Fruit fly (Drosophila melanogaster) whole organism, pupa: ENCODE measurements around the gene CG3226.

Experiments used
- CG10348 ChIP-seq: fragments of 200-800 bp; sonication (Bioruptor generic); IDR thresholded peaks from 2 replicates; pipeline ENCODE4 v1.3.6; 2022; ENCODE audit warnings: missing biosample characterization, missing genetic modification characterization
- CG13204 ChIP-seq: fragments of 200-800 bp; sonication (Bioruptor generic); optimal IDR thresholded peaks from 2 replicates; lab custom pipeline; 2018; ENCODE audit warnings: missing biosample characterization, mild to moderate bottlenecking, missing genetic modification characterization, moderate library complexity
- CG14655 ChIP-seq: fragments of 200-800 bp; sonication (Bioruptor generic); optimal IDR thresholded peaks from 3 replicates; lab custom pipeline; 2017; ENCODE audit warnings: mild to moderate bottlenecking, missing biosample characterization, missing genetic modification reagents, missing genetic modification characterization
- CG17806 ChIP-seq: fragments of 200-800 bp; sonication (Bioruptor generic); optimal IDR thresholded peaks from 2 replicates; lab custom pipeline; 2018; ENCODE audit warnings: missing biosample characterization, mild to moderate bottlenecking, missing genetic modification characterization, moderate library complexity
- CG8159 ChIP-seq: fragments of 200-800 bp; sonication (Bioruptor generic); optimal IDR thresholded peaks from 3 replicates; lab custom pipeline; 2018; ENCODE audit warnings: missing biosample characterization, mild to moderate bottlenecking, missing genetic modification characterization, moderate library complexity
- CG8301 ChIP-seq: fragments of 200-800 bp; sonication (Bioruptor generic); optimal IDR thresholded peaks from 2 replicates; lab custom pipeline; 2018; ENCODE audit warnings: missing biosample characterization, mild to moderate bottlenecking, missing genetic modification characterization
- CG9948 ChIP-seq: fragments of 200-800 bp; sonication (Bioruptor generic); optimal IDR thresholded peaks from 2 replicates; lab custom pipeline; 2018; ENCODE audit warnings: missing biosample characterization, mild to moderate bottlenecking, missing genetic modification characterization, moderate library complexity
- D1 ChIP-seq: fragments of 200-800 bp; sonication (Bioruptor generic); optimal IDR thresholded peaks from 2 replicates; lab custom pipeline; 2018; ENCODE audit warnings: missing biosample characterization, mild to moderate bottlenecking, missing genetic modification characterization, moderate library complexity
- EcR ChIP-seq: fragments of 200-800 bp; sonication (Bioruptor generic); optimal IDR thresholded peaks from 3 replicates; lab custom pipeline; 2019; ENCODE audit warnings: missing biosample characterization, missing genetic modification characterization, mild to moderate bottlenecking, moderate library complexity, missing genetic modification reagents
- Ets98B ChIP-seq: fragments of 200-800 bp; sonication (Bioruptor generic); IDR thresholded peaks from 2 replicates; pipeline ENCODE4 v1.3.6; 2022; ENCODE audit warnings: missing biosample characterization, missing genetic modification characterization
- Pif1B ChIP-seq: fragments of 200-800 bp; sonication (Bioruptor generic); optimal IDR thresholded peaks from 3 replicates; lab custom pipeline; 2016; ENCODE audit warnings: missing biosample characterization, missing genetic modification characterization
- fd96Ca ChIP-seq: fragments of 200-800 bp; sonication (Bioruptor generic); IDR thresholded peaks from 3 replicates; pipeline ENCODE4 v1.3.6; 2022; ENCODE audit warnings: missing biosample characterization, missing genetic modification characterization

dm6 chrX:6604706-6605105 lies 49.3 kb downstream of the CG3226 start:
- TF ChIP-seq CG17806 (tag; lab: Kevin White, UChicago) (no peak), D1 (no peak), EcR (no peak), CG8301 (tag; lab: Kevin White, UChicago) (no peak), CG13204 (GFP tag; lab: Kevin White, UChicago) (no peak), Ets98B (GFP tag; lab: Robert Waterston, UW) (no peak), CG10348 (GFP tag; lab: Robert Waterston, UW) (no peak), fd96Ca (no peak), CG8159 (tag; lab: Kevin White, UChicago) (no peak), CG14655 (GFP tag; lab: Kevin White, UChicago) (no peak), CG9948 (tag; lab: Kevin White, UChicago) (no peak), Pif1B (GFP tag; lab: Kevin White, UChicago) (no peak)
